Fruit fly (Drosophila melanogaster): ENCODE results near the gene CG14435.

CG14435 gene

DNA sequence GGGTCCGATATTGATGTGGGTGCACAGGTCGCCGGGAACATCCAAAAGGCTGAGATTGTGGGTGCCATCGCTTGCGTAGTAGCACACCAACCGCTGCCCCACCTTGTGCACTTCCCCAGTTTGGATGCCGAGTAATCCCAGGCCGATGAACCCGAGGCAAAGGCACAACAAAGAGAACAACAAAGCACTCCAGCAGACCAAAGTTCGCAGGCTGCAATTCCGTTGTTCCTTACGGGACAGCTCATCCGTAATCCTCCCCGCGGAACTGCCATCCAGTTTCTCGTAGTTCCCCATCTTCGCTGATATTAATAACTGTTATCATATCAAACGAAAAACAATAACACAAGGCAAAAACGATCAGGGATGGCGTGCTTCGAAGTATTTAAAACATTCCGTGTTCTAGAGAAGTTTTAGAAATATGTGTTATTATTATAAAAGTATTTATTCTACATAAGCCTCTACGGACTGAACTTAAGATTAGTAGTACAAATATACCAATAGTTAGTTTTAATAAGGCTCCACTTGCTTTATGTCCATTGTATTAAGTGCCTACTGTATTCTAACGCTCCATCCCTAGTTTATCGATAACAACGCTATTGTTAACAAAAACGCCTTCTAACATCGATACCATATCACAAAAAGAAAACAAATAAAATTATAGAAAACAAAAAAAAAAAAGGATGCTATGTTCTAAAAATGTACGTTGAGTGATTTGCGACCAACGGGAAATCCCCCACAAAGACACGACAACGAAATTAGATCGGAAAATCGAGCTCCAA lies 5.6 kb upstream of the CG14435 start, which contains the start of the genes Cht11 and CG4558 (continued):
- TF ChIP-seq CG1792 (GFP tag; optimal IDR thresholded peaks at IDR 0.05) (peak; percentile 10), scrt (GFP tag; optimal IDR thresholded peaks at IDR 0.05) (peak; percentile 58), tup (GFP tag; optimal IDR thresholded peaks at IDR 0.05) (peak; percentile 46), CG10565 (GFP tag; optimal IDR thresholded peaks at IDR 0.05) (no peak), CG2875 (GFP tag; optimal IDR thresholded peaks at IDR 0.05) (no peak), MTF-1 (GFP tag; optimal IDR thresholded peaks at IDR 0.05; ENCODE audit: borderline replicate concordance) (no peak), Side (GFP tag; optimal IDR thresholded peaks at IDR 0.05) (peak; percentile 16), CG1603 (tag; optimal IDR thresholded peaks at IDR 0.05) (peak; percentile 68), Adf1 (GFP tag; IDR thresholded peaks at IDR 0.05) (peak; percentile 52), CG15073 (GFP tag; optimal IDR thresholded peaks at IDR 0.05) (no peak), bab2 (GFP tag; optimal IDR thresholded peaks at IDR 0.05) (peak; percentile 47), CG12391 (tag; optimal IDR thresholded peaks at IDR 0.05) (peak; percentile 89), CG17802 (tag; optimal IDR thresholded peaks at IDR 0.05) (peak; percentile 20), dmrt11E (tag; optimal IDR thresholded peaks at IDR 0.05) (peak; percentile 74), dati (GFP tag; IDR thresholded peaks at IDR 0.05) (no peak), CG3995 (GFP tag; optimal IDR thresholded peaks at IDR 0.05) (peak; percentile 66), salm (tag; optimal IDR thresholded peaks at IDR 0.05) (no peak), CG15601 (tag; optimal IDR thresholded peaks at IDR 0.05) (peak; percentile 64), CG8478 (optimal IDR thresholded peaks at IDR 0.05) (no peak), CG12659 (GFP tag; optimal IDR thresholded peaks at IDR 0.05) (peak; percentile 88), CG10979 (tag; optimal IDR thresholded peaks at IDR 0.05) (peak; percentile 77), luna (GFP tag; optimal IDR thresholded peaks at IDR 0.05) (no peak), Eip74EF (GFP tag; optimal IDR thresholded peaks at IDR 0.05) (peak in 1 of 2 experiments; percentile 56), tgo (GFP tag; IDR thresholded peaks at IDR 0.05) (peak; percentile 85), Spps (tag; optimal IDR thresholded peaks at IDR 0.05) (peak; percentile 64), Myb (GFP tag; optimal IDR thresholded peaks at IDR 0.05) (peak; percentile 2), CG10209 (GFP tag; optimal IDR thresholded peaks at IDR 0.05) (peak; percentile 76), ATbp (GFP tag; optimal IDR thresholded peaks at IDR 0.05) (peak; percentile 34), pho (GFP tag; optimal IDR thresholded peaks at IDR 0.05) (peak; percentile 66), CG42726 (GFP tag; IDR thresholded peaks at IDR 0.05; ENCODE audit: partially characterized antibody) (no peak), pzg (GFP tag; optimal IDR thresholded peaks at IDR 0.05) (peak; percentile 48), CG17568 (GFP tag; optimal IDR thresholded peaks at IDR 0.05) (no peak), CG9876 (GFP tag; optimal IDR thresholded peaks at IDR 0.05) (no peak), CG7839 (tag; optimal IDR thresholded peaks at IDR 0.05) (peak; percentile 87), dm (GFP tag; optimal IDR thresholded peaks at IDR 0.05) (peak; percentile 50), slbo (GFP tag; IDR thresholded peaks at IDR 0.05) (peak; percentile 91), Jarid2 (GFP tag; optimal IDR thresholded peaks at IDR 0.05) (peak; percentile 8), CrebB (tag; optimal IDR thresholded peaks at IDR 0.05) (peak; percentile 49), CG12071 (GFP tag; optimal IDR thresholded peaks at IDR 0.05) (peak; percentile 15), CG31388 (GFP tag; optimal IDR thresholded peaks at IDR 0.05) (peak; percentile 41), az2 (GFP tag; optimal IDR thresholded peaks at IDR 0.05) (peak; percentile 78), Hr51 (GFP tag; optimal IDR thresholded peaks at IDR 0.05) (peak; percentile 36 to 80), CG2120 (GFP tag; optimal IDR thresholded peaks at IDR 0.05) (peak; percentile 90), Dp (GFP tag; optimal IDR thresholded peaks at IDR 0.05) (peak; percentile 20), CG2889 (GFP tag; IDR thresholded peaks at IDR 0.05) (peak; percentile 76), bowl (GFP tag; IDR thresholded peaks at IDR 0.05) (no peak), CG14441 (GFP tag; IDR thresholded peaks at IDR 0.05) (peak; percentile 88), exex (tag; optimal IDR thresholded peaks at IDR 0.05) (peak; percentile 88)

Measured in whole organism, embryonic.